Fruit fly (Drosophila melanogaster) whole organism, wandering third instar larva: ENCODE measurements around the gene CG34012.

ENCODE experiments used
- Abd-B ChIP-seq: fragments of >200 bp; optimal IDR thresholded peaks from 2 replicates; lab custom pipeline; 2017; ENCODE audit warnings: missing biosample characterization, missing genetic modification characterization
- CG32264 ChIP-seq: fragments of 200-800 bp; sonication (Bioruptor generic); optimal IDR thresholded peaks from 2 replicates; lab custom pipeline; 2016; ENCODE audit warnings: missing biosample characterization, missing genetic modification characterization
- CG9705 ChIP-seq: fragments of 200-800 bp; sonication (Bioruptor generic); optimal IDR thresholded peaks from 2 replicates; lab custom pipeline; 2018; ENCODE audit warnings: missing biosample characterization, mild to moderate bottlenecking, missing genetic modification characterization
- CrebA ChIP-seq: fragments of 200-800 bp; sonication (Bioruptor generic); optimal IDR thresholded peaks from 2 replicates; lab custom pipeline; 2016; ENCODE audit warnings: missing biosample characterization, mild to moderate bottlenecking, missing genetic modification characterization, borderline replicate concordance
- Dfd ChIP-seq: fragments of >200 bp; optimal IDR thresholded peaks from 2 replicates; lab custom pipeline; 2017; ENCODE audit warnings: missing biosample characterization, missing genetic modification characterization
- Dif ChIP-seq: fragments of 200-275, 200-300 bp; sonication (Bioruptor generic); optimal IDR thresholded peaks from 2 replicates; lab custom pipeline; 2018; ENCODE audit warnings: missing biosample characterization, missing genetic modification characterization; ENCODE audit not compliant: partially characterized antibody
- GATAd ChIP-seq: sonication (Bioruptor generic); optimal IDR thresholded peaks from 2 replicates; lab custom pipeline; 2016; ENCODE audit warnings: missing biosample characterization, missing genetic modification characterization
- HLH106 ChIP-seq: fragments of 200-800 bp; optimal IDR thresholded peaks from 3 replicates; lab custom pipeline; 2019; ENCODE audit warnings: missing biosample characterization, mild to moderate bottlenecking, missing genetic modification characterization, moderate library complexity
- Hnf4 ChIP-seq: fragments of 200-800 bp; sonication (Bioruptor generic); optimal IDR thresholded peaks from 2 replicates; lab custom pipeline; 2016; ENCODE audit warnings: missing biosample characterization, mild to moderate bottlenecking, missing genetic modification characterization
- Hr83 ChIP-seq: fragments of 200-300 bp; sonication (Bioruptor generic); optimal IDR thresholded peaks from 2 replicates; lab custom pipeline; 2016; ENCODE audit warnings: missing biosample characterization, mild to moderate bottlenecking, missing genetic modification characterization, moderate library complexity; ENCODE audit not compliant: poor library complexity, severe bottlenecking
- Mio ChIP-seq: sonication (Bioruptor generic); optimal IDR thresholded peaks from 2 replicates; lab custom pipeline; 2016; ENCODE audit warnings: missing biosample characterization, missing genetic modification characterization
- Myc ChIP-seq: fragments of >200 bp; optimal IDR thresholded peaks from 2 replicates; lab custom pipeline; 2017
- OdsH ChIP-seq: fragments of 200-800 bp; sonication (Bioruptor generic); optimal IDR thresholded peaks from 2 replicates; lab custom pipeline; 2016; ENCODE audit warnings: missing biosample characterization, mild to moderate bottlenecking, missing genetic modification characterization
- Rel ChIP-seq, 2 experiments: fragments of 200-800 bp; sonication (Bioruptor generic) in 1 of 2; optimal IDR thresholded peaks; 2 replicates in 1 of 2; 3 replicates in 1 of 2; lab custom pipeline; 2016 to 2019; ENCODE audit warnings: mild to moderate bottlenecking in 2 of 2, missing biosample characterization in 2 of 2, missing genetic modification characterization in 2 of 2, moderate library complexity in 1 of 2
- Sp1 ChIP-seq: fragments of 200-800 bp; sonication (Bioruptor generic); optimal IDR thresholded peaks from 3 replicates; lab custom pipeline; 2019; ENCODE audit warnings: missing biosample characterization, mild to moderate bottlenecking, missing genetic modification characterization, moderate library complexity
- br ChIP-seq: fragments of 200-800 bp; sonication (Bioruptor generic); optimal IDR thresholded peaks from 2 replicates; lab custom pipeline; 2016; ENCODE audit warnings: missing biosample characterization, missing genetic modification characterization
- dsf ChIP-seq: sonication (Bioruptor generic); optimal IDR thresholded peaks from 2 replicates; lab custom pipeline; 2016; ENCODE audit warnings: missing biosample characterization, missing genetic modification characterization, borderline replicate concordance
- ey ChIP-seq: fragments of 200-800 bp; sonication (Bioruptor generic); optimal IDR thresholded peaks from 2 replicates; lab custom pipeline; 2016; ENCODE audit warnings: missing biosample characterization, missing genetic modification characterization
- h ChIP-seq: fragments of 200-800 bp; sonication (Bioruptor generic); optimal IDR thresholded peaks from 3 replicates; lab custom pipeline; 2016; ENCODE audit warnings: missing biosample characterization, mild to moderate bottlenecking, missing genetic modification characterization
- jim ChIP-seq: fragments of 175-275, 200-325 bp; sonication (Bioruptor generic); optimal IDR thresholded peaks from 2 replicates; lab custom pipeline; 2016; ENCODE audit warnings: missing biosample characterization, mild to moderate bottlenecking, missing genetic modification characterization
- lola ChIP-seq: fragments of >200 bp; optimal IDR thresholded peaks from 2 replicates; lab custom pipeline; 2017; ENCODE audit warnings: missing biosample characterization, missing genetic modification characterization
- pan ChIP-seq: fragments of >200 bp; optimal IDR thresholded peaks from 2 replicates; lab custom pipeline; 2017
- psq ChIP-seq: fragments of 200-800 bp; sonication (Bioruptor generic); optimal IDR thresholded peaks from 3 replicates; lab custom pipeline; 2017; ENCODE audit warnings: missing biosample characterization, mild to moderate bottlenecking, missing genetic modification characterization, moderate library complexity
- rgr ChIP-seq: fragments of 200-800 bp; sonication (Bioruptor generic); optimal IDR thresholded peaks from 3 replicates; lab custom pipeline; 2016; ENCODE audit warnings: missing biosample characterization, mild to moderate bottlenecking, missing genetic modification characterization
- sage ChIP-seq: fragments of 200-800 bp; sonication (Bioruptor generic); optimal IDR thresholded peaks from 2 replicates; lab custom pipeline; 2016; ENCODE audit warnings: missing biosample characterization, mild to moderate bottlenecking, missing genetic modification characterization
- sv ChIP-seq: fragments of 200-800 bp; sonication (Bioruptor generic); optimal IDR thresholded peaks from 3 replicates; lab custom pipeline; 2016; ENCODE audit warnings: missing biosample characterization, missing genetic modification characterization
- usp ChIP-seq: fragments of >200 bp; optimal IDR thresholded peaks from 2 replicates; lab custom pipeline; 2017; ENCODE audit warnings: missing biosample characterization, missing genetic modification characterization
- woc ChIP-seq: sonication (Bioruptor generic); optimal IDR thresholded peaks from 2 replicates; lab custom pipeline; 2016; ENCODE audit warnings: missing biosample characterization, mild to moderate bottlenecking, missing genetic modification characterization

The CG34012 gene

DNA sequence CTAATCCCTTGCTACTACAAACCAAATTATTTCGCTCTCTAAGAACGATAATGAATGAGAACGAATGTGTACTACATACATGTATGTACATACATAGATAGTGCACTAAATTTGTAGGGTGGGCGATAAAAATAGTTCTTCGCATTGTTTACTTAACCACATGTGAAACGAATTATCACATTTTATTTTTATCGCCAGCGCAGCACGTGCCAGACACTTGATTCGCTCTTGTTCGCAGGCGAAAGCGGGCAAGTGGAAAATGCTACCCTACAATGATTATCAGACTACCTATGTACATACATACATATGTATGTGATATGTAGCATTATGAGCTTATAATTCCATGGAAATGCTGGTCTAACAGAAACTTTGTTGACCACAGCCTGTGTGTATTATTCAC is 23.5 kb downstream of the CG34012 start:
- TF ChIP-seq ey (GFP tag; lab: Kevin White, UChicago) (no peak), GATAd (GFP tag; lab: Kevin White, UChicago) (no peak), HLH106 (tag; lab: Kevin White, UChicago) (no peak), jim (no peak), CrebA (no peak), Hr83 (GFP tag; lab: Kevin White, UChicago) (no peak), sv (GFP tag; lab: Kevin White, UChicago) (no peak), lola (GFP tag; lab: Kevin White, UChicago) (no peak), Dfd (GFP tag; lab: Kevin White, UChicago) (no peak), usp (GFP tag; lab: Kevin White, UChicago) (no peak), dsf (GFP tag; lab: Kevin White, UChicago) (no peak), OdsH (no peak), CG9705 (GFP tag; lab: Kevin White, UChicago) (no peak), CG32264 (no peak)

DNA sequence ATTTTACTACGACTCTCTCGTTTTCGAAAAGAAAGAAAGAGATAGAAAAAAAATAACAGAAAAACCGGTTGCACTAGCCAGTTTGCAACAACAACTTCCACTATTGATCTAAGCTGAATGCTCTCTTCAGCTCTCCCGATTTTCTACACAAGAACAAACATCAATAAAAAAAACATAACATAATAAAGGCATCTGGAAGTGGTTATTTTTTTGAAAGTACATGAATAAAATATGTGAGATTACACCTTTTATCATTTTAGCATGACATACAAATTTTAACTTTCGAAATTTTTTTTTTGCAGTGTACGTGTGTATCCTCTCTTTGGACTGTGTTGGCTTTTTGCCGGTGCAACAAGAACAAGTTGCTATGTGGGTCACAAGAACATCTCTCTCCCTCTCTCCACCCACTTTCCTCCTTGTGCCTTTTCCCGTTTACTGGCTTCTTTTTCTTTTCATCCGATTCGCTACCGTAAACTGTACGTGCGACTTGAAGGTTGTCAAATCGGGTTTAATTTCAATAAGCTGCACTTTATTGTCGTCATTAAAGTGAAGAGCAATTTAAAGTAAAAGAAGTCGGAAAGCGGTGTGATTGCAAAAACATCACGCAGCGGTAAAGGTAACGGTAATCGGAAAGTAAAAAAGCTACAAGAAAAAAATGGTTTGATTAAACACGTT is 24.6 kb downstream of the CG34012 start:
- TF ChIP-seq rgr (GFP tag; lab: Kevin White, UChicago) (peak; percentile 88), Myc (lab: Kevin White, UChicago) (no peak), jim (no peak), Abd-B (GFP tag; lab: Kevin White, UChicago) (no peak), sv (GFP tag; lab: Kevin White, UChicago) (peak; percentile 95), br (GFP tag; lab: Kevin White, UChicago) (peak; percentile 74), ey (GFP tag; lab: Kevin White, UChicago) (peak; percentile 89), OdsH (peak; percentile 87), sage (GFP tag; lab: Kevin White, UChicago) (peak; percentile 51), GATAd (GFP tag; lab: Kevin White, UChicago) (no peak), CG32264 (peak; percentile 56), Dfd (GFP tag; lab: Kevin White, UChicago) (no peak), Dif (GFP tag; lab: Kevin White, UChicago) (no peak), woc (GFP tag; lab: Kevin White, UChicago) (peak; percentile 49), h (no peak), Rel (GFP tag; optimal IDR thresholded peaks at IDR 0.05; lab: Kevin White, UChicago) (no peak), Rel (tag; optimal IDR thresholded peaks at IDR 0.05; lab: Kevin White, UChicago) (no peak), CG9705 (GFP tag; lab: Kevin White, UChicago) (no peak), CrebA (no peak), psq (GFP tag; lab: Kevin White, UChicago) (peak; percentile 70), Mio (GFP tag; lab: Kevin White, UChicago) (no peak), Sp1 (GFP tag; lab: Kevin White, UChicago) (no peak)

DNA sequence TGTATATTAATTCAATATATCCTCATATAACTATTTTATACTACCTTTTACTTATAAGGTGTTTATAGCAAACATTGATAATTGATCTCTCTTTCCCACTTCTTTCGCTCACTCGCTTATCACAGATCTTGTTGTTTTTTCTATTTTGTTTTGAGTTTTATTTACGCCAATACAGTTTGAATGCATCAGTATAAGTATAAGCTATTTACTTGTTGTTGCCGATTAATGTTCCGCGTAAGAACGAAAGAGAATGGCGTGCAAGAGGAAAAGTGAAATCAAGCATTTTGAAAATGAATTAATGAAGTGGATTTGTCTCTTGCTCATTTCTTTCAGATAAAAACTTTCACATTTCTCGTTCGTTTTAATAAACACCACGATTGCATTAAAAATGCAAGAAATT is 25.7 kb downstream of the CG34012 start:
- TF ChIP-seq psq (GFP tag; lab: Kevin White, UChicago) (peak; percentile 60), rgr (GFP tag; lab: Kevin White, UChicago) (peak; percentile 87), sv (GFP tag; lab: Kevin White, UChicago) (no peak)
- TF ChIP-seq, all 38 proteins: peak for 2

DNA sequence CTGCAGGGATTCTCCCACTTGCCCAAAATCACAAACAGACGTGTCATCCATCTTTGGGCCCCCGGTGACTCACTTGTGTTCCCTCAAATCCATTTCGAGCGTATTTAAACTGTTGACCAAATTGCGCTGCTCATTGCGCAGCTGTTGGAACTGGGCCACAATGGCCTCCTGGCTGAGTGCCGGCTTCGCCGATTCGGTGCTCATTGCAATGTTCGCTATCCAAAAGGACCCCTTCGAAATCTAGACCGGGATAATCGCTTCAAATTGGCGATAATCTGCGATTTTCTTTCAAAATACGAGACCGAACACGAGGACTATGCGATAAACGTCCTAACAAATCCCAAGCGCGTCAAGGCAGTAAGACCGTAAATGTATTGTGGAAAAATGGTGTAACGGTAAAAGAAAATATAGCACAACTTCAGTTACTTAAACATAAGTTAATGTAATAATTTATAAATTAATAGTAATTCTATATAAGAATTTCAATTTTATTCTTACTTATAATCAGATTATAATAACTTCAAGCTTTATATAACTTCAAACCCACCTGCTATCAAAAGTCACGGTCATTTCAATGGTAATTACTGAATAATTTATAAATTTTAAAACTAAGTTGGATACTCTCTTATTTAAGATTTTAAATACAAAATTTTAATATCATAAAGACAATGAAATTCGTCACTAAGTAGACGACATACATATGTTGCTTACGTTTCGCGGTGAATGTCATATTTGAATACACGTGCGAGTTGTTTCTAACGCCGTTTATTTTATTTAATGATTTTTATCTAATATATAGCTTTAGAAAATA is 35.1 kb downstream of the CG34012 start, which contains the start of the genes Pfdn2 and Noc1:
Gene Pfdn2 (minus strand): TSS at position 346 of the 811 bp plus-strand sequence.
Gene Noc1 (plus strand): TSS at position 727 of the 811 bp plus-strand sequence.
- peak; percentile 54 for TF ChIP-seq psq (GFP tag; lab: Kevin White, UChicago)
- TF ChIP-seq pan (lab: Kevin White, UChicago) = no peak
- peak; percentile 24 for TF ChIP-seq sv (GFP tag; lab: Kevin White, UChicago)
- TF ChIP-seq dsf (GFP tag; lab: Kevin White, UChicago) = peak; percentile 51
- peak; percentile 55 for TF ChIP-seq Myc (lab: Kevin White, UChicago)

DNA sequence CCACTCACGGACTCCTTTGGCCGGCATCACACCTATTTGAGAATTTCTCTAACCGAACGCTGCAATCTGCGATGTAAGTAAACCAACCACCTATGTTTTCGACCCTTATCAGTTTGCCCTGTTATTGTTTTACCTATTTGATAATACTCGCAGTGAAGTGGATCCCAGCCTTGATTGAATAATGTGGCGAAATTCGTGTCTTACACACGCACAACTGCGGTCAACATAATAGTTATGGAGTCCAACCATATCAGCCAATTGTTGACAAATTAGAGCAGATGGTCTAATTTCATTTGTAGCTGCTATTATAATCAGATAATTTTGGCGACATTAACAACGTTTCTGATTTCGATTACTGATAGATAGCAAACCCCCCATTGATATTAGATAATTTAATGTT is 38.2 kb downstream of the CG34012 start:
- TF ChIP-seq GATAd (GFP tag; lab: Kevin White, UChicago) (no peak), pan (lab: Kevin White, UChicago) (no peak), Hnf4 (GFP tag; lab: Kevin White, UChicago) (no peak), h (no peak), sage (GFP tag; lab: Kevin White, UChicago) (no peak)
